Worm (Caenorhabditis elegans) whole organism, young adult: ENCODE results near the gene gar-3.

ENCODE experiments used
- B0336.3 ChIP-seq: fragments of 200-800 bp; sonication (Bioruptor generic); IDR thresholded peaks from 2 replicates; pipeline ENCODE4 v1.3.6; 2022; ENCODE audit warnings: missing genetic modification characterization, missing compliant biosample characterization
- D2030.7 ChIP-seq: fragments of 200-800 bp; sonication (Bioruptor generic); IDR thresholded peaks from 2 replicates; pipeline ENCODE4 v1.3.6; 2022; ENCODE audit warnings: missing genetic modification reagents, missing genetic modification characterization, missing compliant biosample characterization
- F22D6.2 ChIP-seq: sonication (generic microtip); optimal IDR thresholded peaks from 2 replicates; lab custom pipeline; 2016; ENCODE audit warnings: mild to moderate bottlenecking, missing genetic modification characterization, missing compliant biosample characterization
- F49E8.2 ChIP-seq: sonication (generic microtip); optimal IDR thresholded peaks from 3 replicates; lab custom pipeline; 2017; ENCODE audit warnings: missing genetic modification characterization, mild to moderate bottlenecking, missing compliant biosample characterization, antibody characterized with exemption, moderate library complexity; ENCODE audit not compliant: insufficient read depth
- K12H6.12 ChIP-seq: fragments of 200-800 bp; sonication (Bioruptor generic); optimal IDR thresholded peaks from 2 replicates; lab custom pipeline; 2018; ENCODE audit warnings: mild to moderate bottlenecking, missing genetic modification characterization, missing compliant biosample characterization
- Y53G8AR.9 ChIP-seq: fragments of 200-800 bp; sonication (Bioruptor generic); conservative IDR thresholded peaks from 2 replicates; pipeline ENCODE4 v1.3.6; 2022; ENCODE audit warnings: missing genetic modification reagents, missing genetic modification characterization, missing compliant biosample characterization
- Y56A3A.18 ChIP-seq: fragments of 200-800 bp; sonication (Bioruptor generic); IDR thresholded peaks from 2 replicates; pipeline ENCODE4 v1.3.6; 2022; ENCODE audit warnings: missing genetic modification reagents, missing genetic modification characterization, missing compliant biosample characterization
- ZK185.1 ChIP-seq: sonication (generic microtip); optimal IDR thresholded peaks from 2 replicates; lab custom pipeline; 2016; ENCODE audit warnings: mild to moderate bottlenecking, missing genetic modification characterization, missing compliant biosample characterization; ENCODE audit not compliant: poor library complexity, severe bottlenecking
- aptf-3 ChIP-seq: fragments of 200-800 bp; sonication (Bioruptor generic); IDR thresholded peaks from 2 replicates; pipeline ENCODE4 v1.3.6; 2022; ENCODE audit warnings: missing genetic modification characterization, missing compliant biosample characterization
- athp-1 ChIP-seq: sonication (generic microtip); optimal IDR thresholded peaks from 2 replicates; lab custom pipeline; 2017; ENCODE audit warnings: mild to moderate bottlenecking, missing genetic modification characterization, missing compliant biosample characterization
- attf-6 ChIP-seq: fragments of 200-800 bp; sonication (Bioruptor generic); IDR thresholded peaks from 2 replicates; pipeline ENCODE4 v1.3.6; 2022; ENCODE audit warnings: missing genetic modification reagents, missing genetic modification characterization, missing compliant biosample characterization
- bed-2 ChIP-seq: fragments of 200-800 bp; sonication (Bioruptor generic); IDR thresholded peaks from 2 replicates; pipeline ENCODE4 v1.3.6; 2022; ENCODE audit warnings: missing genetic modification reagents, missing genetic modification characterization, missing compliant biosample characterization
- ceh-100 ChIP-seq: fragments of 200-800 bp; sonication (Bioruptor generic); IDR thresholded peaks from 2 replicates; pipeline ENCODE4 v1.3.6; 2022; ENCODE audit warnings: missing genetic modification reagents, missing genetic modification characterization, missing compliant biosample characterization
- ceh-40 ChIP-seq: fragments of 200-800 bp; sonication (Bioruptor generic); IDR thresholded peaks from 2 replicates; pipeline ENCODE4 v1.3.6; 2022; ENCODE audit warnings: missing genetic modification characterization, missing compliant biosample characterization
- ceh-58 ChIP-seq: fragments of 200-800 bp; sonication (Bioruptor generic); IDR thresholded peaks from 2 replicates; pipeline ENCODE4 v1.3.6; 2022; ENCODE audit warnings: missing genetic modification characterization, missing compliant biosample characterization
- ceh-79 ChIP-seq: sonication (generic microtip); optimal IDR thresholded peaks from 2 replicates; lab custom pipeline; 2017; ENCODE audit warnings: mild to moderate bottlenecking, missing genetic modification characterization, missing compliant biosample characterization
- ceh-91 ChIP-seq: fragments of 200-800 bp; sonication (Bioruptor generic); IDR thresholded peaks from 2 replicates; pipeline ENCODE4 v1.3.6; 2022; ENCODE audit warnings: missing genetic modification reagents, missing genetic modification characterization, missing compliant biosample characterization
- dpl-1 ChIP-seq: fragments of 150-350 bp; optimal IDR thresholded peaks from 2 replicates; lab custom pipeline; 2014; ENCODE audit warnings: missing biosample characterization, missing genetic modification reagents, missing genetic modification characterization
- efl-1 ChIP-seq: fragments of 150-350 bp; optimal IDR thresholded peaks from 2 replicates; lab custom pipeline; 2014; ENCODE audit warnings: missing biosample characterization, missing genetic modification reagents, missing genetic modification characterization
- ekl-4 ChIP-seq: fragments of 200-800 bp; sonication (Bioruptor generic); IDR thresholded peaks from 2 replicates; pipeline ENCODE4 v1.3.6; 2022; ENCODE audit warnings: missing genetic modification reagents, missing genetic modification characterization, missing compliant biosample characterization
- him-1 ChIP-seq: sonication (generic microtip); optimal IDR thresholded peaks from 2 replicates; lab custom pipeline; 2016; ENCODE audit warnings: missing genotype, missing genetic modification reagents, missing genetic modification characterization, missing compliant biosample characterization
- hlh-12 ChIP-seq: sonication (generic microtip); optimal IDR thresholded peaks from 2 replicates; lab custom pipeline; 2016; ENCODE audit warnings: missing genetic modification characterization, missing compliant biosample characterization
- hmg-20 ChIP-seq: fragments of 200-800 bp; sonication (Bioruptor generic); IDR thresholded peaks from 2 replicates; pipeline ENCODE4 v1.3.6; 2022; ENCODE audit warnings: missing genetic modification reagents, missing genetic modification characterization, missing compliant biosample characterization
- hsf-1 ChIP-seq: fragments of 200-800 bp; sonication (Bioruptor generic); IDR thresholded peaks from 2 replicates; pipeline ENCODE4 v1.3.6; 2022; ENCODE audit warnings: missing genetic modification reagents, missing genetic modification characterization, missing compliant biosample characterization
- let-607 ChIP-seq, 2 experiments: fragments of 200-800 bp in 1 of 2; sonication (Bioruptor generic) in 1 of 2; sonication (generic microtip) in 1 of 2; optimal IDR thresholded peaks; 2 replicates each; lab custom pipeline; 2016 to 2018; ENCODE audit warnings: mild to moderate bottlenecking in 2 of 2, missing compliant biosample characterization in 2 of 2, missing genetic modification characterization in 2 of 2, moderate library complexity in 2 of 2, missing genotype in 1 of 2
- lin-26 ChIP-seq: fragments of 200-800 bp; sonication (Bioruptor generic); IDR thresholded peaks from 2 replicates; pipeline ENCODE4 v1.3.6; 2022; ENCODE audit warnings: missing genetic modification reagents, missing genetic modification characterization, missing compliant biosample characterization
- lin-35 ChIP-seq, 3 experiments: fragments of 150-350 bp in 2 of 3; sonication (generic microtip) in 1 of 3; optimal IDR thresholded peaks; 2 replicates each; lab custom pipeline; 2014 to 2018; ENCODE audit warnings: missing biosample characterization in 3 of 3, missing genetic modification characterization in 3 of 3, missing genetic modification reagents in 3 of 3
- lin-54 ChIP-seq: fragments of 200-800 bp; sonication (Bioruptor generic); optimal IDR thresholded peaks from 2 replicates; lab custom pipeline; 2018; ENCODE audit warnings: mild to moderate bottlenecking, missing genetic modification characterization, missing compliant biosample characterization
- lsl-1 ChIP-seq: fragments of 200-800 bp; sonication (Bioruptor generic); optimal IDR thresholded peaks from 2 replicates; lab custom pipeline; 2018; ENCODE audit warnings: mild to moderate bottlenecking, missing genetic modification characterization, moderate library complexity, missing compliant biosample characterization
- madf-6 ChIP-seq: fragments of 200-800 bp; sonication (Bioruptor generic); IDR thresholded peaks from 2 replicates; pipeline ENCODE4 v1.3.6; 2022; ENCODE audit warnings: missing genetic modification reagents, missing genetic modification characterization, missing compliant biosample characterization
- madf-8 ChIP-seq: fragments of 200-800 bp; sonication (Bioruptor generic); conservative IDR thresholded peaks from 2 replicates; pipeline ENCODE4 v1.3.6; 2022; ENCODE audit warnings: missing genetic modification reagents, missing genetic modification characterization, missing compliant biosample characterization
- mel-28 ChIP-seq: sonication (generic microtip); optimal IDR thresholded peaks from 2 replicates; lab custom pipeline; 2016; ENCODE audit warnings: borderline replicate concordance, mild to moderate bottlenecking, missing genetic modification characterization, missing compliant biosample characterization
- mes-4 ChIP-seq: sonication (generic microtip); optimal IDR thresholded peaks from 2 replicates; lab custom pipeline; 2016; ENCODE audit warnings: missing genotype, missing genetic modification characterization, missing compliant biosample characterization
- nfya-2 ChIP-seq: fragments of 200-800 bp; sonication (Bioruptor generic); IDR thresholded peaks from 2 replicates; pipeline ENCODE4 v1.3.6; 2022; ENCODE audit warnings: missing genetic modification reagents, missing genetic modification characterization, missing compliant biosample characterization
- nhr-27 ChIP-seq: fragments of 200-800 bp; sonication (Bioruptor generic); optimal IDR thresholded peaks from 2 replicates; lab custom pipeline; 2018; ENCODE audit warnings: mild to moderate bottlenecking, missing genetic modification characterization, moderate library complexity, missing compliant biosample characterization
- pha-4 ChIP-seq: fragments of 150-350 bp; sonication (generic microtip); optimal IDR thresholded peaks from 2 replicates; lab custom pipeline; 2014; ENCODE audit warnings: missing biosample characterization, missing genetic modification reagents, missing genetic modification characterization
- rcor-1 ChIP-seq: fragments of 200-800 bp; sonication (Bioruptor generic); IDR thresholded peaks from 2 replicates; pipeline ENCODE4 v1.3.6; 2022; ENCODE audit warnings: missing genetic modification reagents, missing genetic modification characterization, missing compliant biosample characterization
- sdz-38 ChIP-seq: sonication (generic microtip); optimal IDR thresholded peaks from 2 replicates; lab custom pipeline; 2016; ENCODE audit warnings: missing genotype, missing genetic modification characterization, missing compliant biosample characterization
- sea-2 ChIP-seq: fragments of 200-800 bp; sonication (Bioruptor generic); IDR thresholded peaks from 2 replicates; pipeline ENCODE4 v1.3.6; 2022; ENCODE audit warnings: missing genetic modification characterization, missing compliant biosample characterization
- tbp1 ChIP-seq: fragments of 200-800 bp; sonication (Bioruptor generic); optimal IDR thresholded peaks from 2 replicates; lab custom pipeline; 2018; ENCODE audit warnings: mild to moderate bottlenecking, missing genetic modification characterization, missing compliant biosample characterization
- zfh-2 ChIP-seq: fragments of 200-800 bp; sonication (Bioruptor generic); conservative IDR thresholded peaks from 2 replicates; pipeline ENCODE4 v1.3.6; 2022; ENCODE audit warnings: missing genetic modification reagents, missing genetic modification characterization, missing compliant biosample characterization
- ztf-28 ChIP-seq: fragments of 200-800 bp; sonication (Bioruptor generic); IDR thresholded peaks from 2 replicates; pipeline ENCODE4 v1.3.6; 2022; ENCODE audit warnings: missing genetic modification reagents, missing genetic modification characterization, missing compliant biosample characterization

gar-3 gene

ce11 chrV:14548510-14548909 is 31.0 kb downstream of the gar-3 start:
- TF ChIP-seq tbp1 (GFP tag; lab: Kevin White, UChicago) = no peak
- TF ChIP-seq ceh-100 (GFP tag; lab: Robert Waterston, UW) = no peak
- TF ChIP-seq D2030.7 (GFP tag; lab: Robert Waterston, UW) = no peak
- TF ChIP-seq pha-4 (tag; lab: Kevin White, UChicago) = no peak
- no peak for TF ChIP-seq hmg-20
- no peak for TF ChIP-seq ZK185.1 (tag; lab: Kevin White, UChicago)
- no peak for TF ChIP-seq sea-2 (GFP tag; lab: Robert Waterston, UW)
- no peak for TF ChIP-seq hlh-12
- no peak for TF ChIP-seq F22D6.2 (tag; lab: Kevin White, UChicago)
- no peak for TF ChIP-seq F49E8.2 (tag; lab: Kevin White, UChicago)
- no peak for TF ChIP-seq zfh-2 (GFP tag; lab: Robert Waterston, UW)
- TF ChIP-seq bed-2 (GFP tag; lab: Robert Waterston, UW) = no peak
- TF ChIP-seq dpl-1 (GFP tag; lab: Kevin White, UChicago) = no peak
- no peak for TF ChIP-seq attf-6
- no peak for TF ChIP-seq nfya-2 (GFP tag; lab: Robert Waterston, UW)
- TF ChIP-seq ceh-58 (GFP tag; lab: Robert Waterston, UW) = no peak
- TF ChIP-seq Y53G8AR.9 (GFP tag; lab: Robert Waterston, UW) = no peak

DNA sequence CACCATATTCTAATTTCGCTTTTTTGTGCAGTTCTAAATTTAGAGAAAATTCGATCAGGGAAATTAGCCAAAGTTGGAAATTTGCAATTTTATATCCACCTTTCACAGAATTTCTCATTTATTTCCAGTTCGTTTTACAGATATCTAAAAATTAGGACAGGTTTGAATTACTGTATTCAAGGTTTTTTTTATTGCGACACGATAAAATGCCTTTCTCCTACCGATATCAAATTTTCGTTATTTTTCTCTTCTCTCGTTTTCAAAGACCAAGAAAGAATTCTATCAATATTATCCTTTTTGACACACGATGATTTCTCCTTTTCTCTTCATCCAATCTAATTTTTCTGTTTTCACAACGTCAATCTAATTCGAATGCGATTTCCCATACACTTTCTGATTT is 33.0 kb downstream of the gar-3 start, which contains the start of gene C53A5.13:
TSS of gene C53A5.13 (plus strand) at position 301 of the 400 bp plus-strand sequence.
- TF ChIP-seq lin-26 (GFP tag; lab: Robert Waterston, UW) (no peak), ekl-4 (no peak), efl-1 (GFP tag; lab: Kevin White, UChicago) (no peak), K12H6.12 (tag; lab: Kevin White, UChicago) (no peak), dpl-1 (GFP tag; lab: Kevin White, UChicago) (no peak), ceh-40 (GFP tag; lab: Robert Waterston, UW) (no peak), hsf-1 (GFP tag; lab: Robert Waterston, UW) (no peak), hlh-12 (no peak), ztf-28 (GFP tag; lab: Robert Waterston, UW) (no peak), nhr-27 (tag; lab: Kevin White, UChicago) (no peak), sdz-38 (tag; lab: Kevin White, UChicago) (no peak), lin-54 (GFP tag; lab: Kevin White, UChicago) (no peak), him-1 (tag; lab: Kevin White, UChicago) (no peak), athp-1 (tag; lab: Kevin White, UChicago) (no peak), aptf-3 (no peak), lin-35 (GFP tag; optimal IDR thresholded peaks at IDR 0.05; lab: Kevin White, UChicago) (no peak), B0336.3 (GFP tag; lab: Robert Waterston, UW) (no peak), mel-28 (tag; lab: Kevin White, UChicago) (no peak)

DNA sequence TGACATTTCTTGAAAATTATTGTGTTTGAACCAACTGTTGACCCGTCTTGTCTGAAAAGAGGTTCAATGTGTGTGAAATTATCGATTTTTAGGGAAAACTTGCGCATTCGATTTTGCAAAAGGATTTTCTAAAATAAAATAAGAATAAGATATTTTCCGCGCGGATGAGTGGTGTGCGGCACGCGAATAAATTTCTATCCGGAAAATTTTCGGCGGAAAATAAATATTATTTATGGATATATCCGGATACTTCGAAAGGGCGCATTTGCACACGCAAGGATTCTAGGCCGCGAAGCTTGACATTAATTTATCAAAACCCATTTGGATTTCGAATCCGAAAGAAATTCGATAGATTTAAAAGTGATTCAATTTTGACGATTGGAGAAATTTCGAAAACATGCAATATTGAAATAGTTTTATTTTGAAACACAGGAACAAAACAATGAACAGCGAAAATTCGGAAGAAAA is 33.7 kb downstream of the gar-3 start, which contains the start of gene rike-1:
TSS of gene rike-1 (minus strand) at position 51 of the 468 bp plus-strand sequence.
- TF ChIP-seq ceh-91 (GFP tag; lab: Robert Waterston, UW) (peak; percentile 54; the same call in 1 of the 2 replicates), ceh-79 (tag; lab: Kevin White, UChicago) (no peak), madf-8 (GFP tag; lab: Robert Waterston, UW) (0 out of 2 replicates have a peak, but pooled peaks have one; percentile 21), mes-4 (tag; lab: Kevin White, UChicago) (no peak), let-607 (tag; optimal IDR thresholded peaks at IDR 0.05; lab: Kevin White, UChicago) (peak in 1 of 2 experiments; percentile 9), lin-26 (GFP tag; lab: Robert Waterston, UW) (no peak), Y56A3A.18 (GFP tag; lab: Robert Waterston, UW) (no peak), rcor-1 (GFP tag; lab: Robert Waterston, UW) (0 out of 2 replicates have a peak, but pooled peaks have one; percentile 8), lsl-1 (peak; percentile 34), madf-6 (GFP tag; lab: Robert Waterston, UW) (peak; percentile 49; the same call in 1 of the 2 replicates), dpl-1 (GFP tag; lab: Kevin White, UChicago) (peak; percentile 9), efl-1 (GFP tag; lab: Kevin White, UChicago) (peak; percentile 15)
